1 worm cellular context compared by ENCODE assay signal in the genomic region with DNA sequence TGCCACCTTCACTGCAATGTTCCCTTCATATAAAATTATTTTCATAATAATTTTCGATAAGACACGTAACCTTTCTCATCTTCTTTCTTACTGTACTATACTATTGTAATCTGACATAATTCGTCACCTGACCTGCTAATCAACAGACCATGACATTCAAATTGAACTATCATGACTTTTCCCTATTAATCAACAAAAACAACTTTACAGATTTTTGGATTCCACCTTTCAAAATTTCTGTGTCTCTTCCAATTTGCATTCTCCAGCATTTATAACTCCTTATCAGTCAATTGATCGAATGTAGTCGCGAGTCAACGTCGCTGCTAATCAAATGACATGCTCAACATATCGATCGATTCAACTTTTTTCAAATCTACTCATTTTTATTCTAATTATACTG.
A peak's percentile ranks its signal among the peaks of the same experiment; 100 is the strongest.
TF ChIP-seq lines count a peak whose summit lies in the region.

Gene fshr-1, plus strand, starts transcription at position 209 of the 400 bp plus-strand sequence.

TF ChIP-seq in whole organism, L4 larva, 104 proteins besides CTCF, POLR2A, EP300 and RAD21 (continued from another document):
- TF ChIP-seq php-3 (GFP tag; IDR thresholded peaks at IDR 0.05; lab: Robert Waterston, UW) = 0 out of 2 replicates have a peak, but pooled peaks have one; percentile 37
- TF ChIP-seq mxl-3 (GFP tag; optimal IDR thresholded peaks at IDR 0.05; lab: Kevin White, UChicago) = no peak
- TF ChIP-seq aha-1 (tag; lab: Kevin White, UChicago) = peak; percentile 27
- TF ChIP-seq daf-16 (GFP tag; optimal IDR thresholded peaks at IDR 0.05; lab: Kevin White, UChicago) = no peak
- peak; percentile 98 for TF ChIP-seq daf-16 (tag; optimal IDR thresholded peaks at IDR 0.05; lab: Kevin White, UChicago)
- TF ChIP-seq dmd-9 (GFP tag; IDR thresholded peaks at IDR 0.05; lab: Robert Waterston, UW) = no peak
- no peak for TF ChIP-seq gei-8 (GFP tag; optimal IDR thresholded peaks at IDR 0.05; lab: Kevin White, UChicago)
- no peak for TF ChIP-seq Y48G9A.11 (GFP tag; IDR thresholded peaks at IDR 0.05; lab: Robert Waterston, UW)
- no peak for TF ChIP-seq nhr-102 (tag; optimal IDR thresholded peaks at IDR 0.05; lab: Kevin White, UChicago)
- TF ChIP-seq snpc-4 (tag; optimal IDR thresholded peaks at IDR 0.05; lab: Kevin White, UChicago) = no peak
- peak; percentile 53 for TF ChIP-seq nhr-28 (tag; optimal IDR thresholded peaks at IDR 0.05; lab: Kevin White, UChicago)
- peak; percentile 27 for TF ChIP-seq dmd-6 (GFP tag; IDR thresholded peaks at IDR 0.05; lab: Robert Waterston, UW)
- no peak for TF ChIP-seq F10B5.3 (tag; optimal IDR thresholded peaks at IDR 0.05; lab: Kevin White, UChicago)
- no peak for TF ChIP-seq sdz-12 (GFP tag; optimal IDR thresholded peaks at IDR 0.05; lab: Kevin White, UChicago)
- peak in 1 of 2 experiments; percentile 30 for TF ChIP-seq hif-1 (tag; optimal IDR thresholded peaks at IDR 0.05; lab: Kevin White, UChicago)
- peak; percentile 67 for TF ChIP-seq hlh-11 (tag; optimal IDR thresholded peaks at IDR 0.05; lab: Kevin White, UChicago)
- TF ChIP-seq nhr-6 (tag; optimal IDR thresholded peaks at IDR 0.05; lab: Kevin White, UChicago) = no peak
- no peak for TF ChIP-seq T20F7.1 (GFP tag; optimal IDR thresholded peaks at IDR 0.05; lab: Kevin White, UChicago)
TF ChIP-seq in whole organism, L4 larva: peak in this region for 11.
